Fruit fly (Drosophila melanogaster) whole organism, embryonic: Measurements from ENCODE around the gene nAChRbeta1.

Experiments
- CG33557 ChIP-seq: fragments of 200-800 bp; sonication (Bioruptor generic); optimal IDR thresholded peaks from 2 replicates; lab custom pipeline; 2019; ENCODE audit warnings: missing biosample characterization, mild to moderate bottlenecking, missing genetic modification characterization, moderate library complexity
- CG4617 ChIP-seq: fragments of 200-800 bp; sonication (Bioruptor generic); optimal IDR thresholded peaks from 3 replicates; lab custom pipeline; 2016; ENCODE audit warnings: missing biosample characterization, missing genetic modification characterization, borderline replicate concordance
- Nf-YC ChIP-seq: fragments of 200-800 bp; optimal IDR thresholded peaks from 3 replicates; lab custom pipeline; 2019; ENCODE audit warnings: missing biosample characterization, mild to moderate bottlenecking, missing genetic modification characterization, moderate library complexity
- Optix ChIP-seq: fragments of 200-800 bp; sonication (Bioruptor generic); IDR thresholded peaks from 3 replicates; pipeline ENCODE4 v1.3.6; 2022; ENCODE audit warnings: missing biosample characterization, missing genetic modification characterization
- fd64A ChIP-seq: fragments of 200-800 bp; sonication (Bioruptor generic); optimal IDR thresholded peaks from 3 replicates; lab custom pipeline; 2018; ENCODE audit warnings: missing biosample characterization, mild to moderate bottlenecking, missing genetic modification characterization
- grau ChIP-seq: fragments of 200-800 bp; optimal IDR thresholded peaks from 3 replicates; lab custom pipeline; 2019; ENCODE audit warnings: missing biosample characterization, mild to moderate bottlenecking, missing genetic modification characterization, moderate library complexity
- tna ChIP-seq: fragments of 200-800 bp; sonication (Bioruptor generic); IDR thresholded peaks from 2 replicates; pipeline ENCODE4 v1.3.6; 2022; ENCODE audit warnings: missing biosample characterization, missing genetic modification characterization; ENCODE audit not compliant: partially characterized antibody

DNA sequence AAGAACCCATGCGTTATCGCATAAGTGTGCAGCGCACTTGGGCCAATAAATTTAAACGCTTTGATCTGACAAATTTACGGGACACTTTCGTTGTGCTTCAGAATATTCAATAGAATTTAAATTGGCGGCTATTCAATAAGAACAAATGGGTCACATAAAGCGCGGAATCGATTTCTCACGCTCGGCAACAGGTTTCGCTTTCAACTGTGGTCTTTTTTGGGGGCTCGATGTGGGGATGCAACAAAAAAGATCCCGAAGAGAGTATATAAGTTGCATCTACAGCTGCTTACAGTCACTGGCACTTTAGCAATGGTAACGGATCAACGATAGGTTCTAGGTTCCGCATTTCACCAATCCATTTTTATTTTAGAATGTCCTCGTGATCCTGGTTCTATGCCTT, 43.6 kb downstream of the nAChRbeta1 start, which contains the start of gene CG11349:
- TF ChIP-seq fd64A, result no peak
- TF ChIP-seq grau (tag; lab: Kevin White, UChicago), result no peak
- no peak for TF ChIP-seq tna (GFP tag; lab: Robert Waterston, UW)
- TF ChIP-seq CG33557 (GFP tag; lab: Kevin White, UChicago), result no peak
- no peak for TF ChIP-seq Optix (GFP tag; lab: Robert Waterston, UW)
- TF ChIP-seq CG4617 (GFP tag; lab: Kevin White, UChicago), result no peak
- TF ChIP-seq Nf-YC (tag; lab: Kevin White, UChicago), result no peak
